Fruit fly (Drosophila melanogaster) whole organism, prepupa: ENCODE data around the gene fy.

Source experiments
- Blimp-1 ChIP-seq: fragments of 200-800 bp; sonication (Bioruptor generic); optimal IDR thresholded peaks from 3 replicates; lab custom pipeline; 2017; ENCODE audit warnings: missing biosample characterization, missing genetic modification characterization, mild to moderate bottlenecking, moderate library complexity, missing genetic modification reagents
- CG10669 ChIP-seq: fragments of 200-800 bp; sonication (Bioruptor generic); optimal IDR thresholded peaks from 3 replicates; lab custom pipeline; 2018; ENCODE audit warnings: missing biosample characterization, mild to moderate bottlenecking, missing genetic modification characterization, moderate library complexity
- CG34406 ChIP-seq: fragments of 200-800 bp; sonication (Bioruptor generic); optimal IDR thresholded peaks from 3 replicates; lab custom pipeline; 2016; ENCODE audit warnings: missing biosample characterization, missing genetic modification characterization
- CG6276 ChIP-seq: fragments of 200-800 bp; sonication (Bioruptor generic); optimal IDR thresholded peaks from 2 replicates; lab custom pipeline; 2017; ENCODE audit warnings: missing biosample characterization, mild to moderate bottlenecking, missing genetic modification characterization
- CG9139 ChIP-seq: fragments of 200-800 bp; sonication (Bioruptor generic); optimal IDR thresholded peaks from 3 replicates; lab custom pipeline; 2017; ENCODE audit warnings: missing biosample characterization, mild to moderate bottlenecking, missing genetic modification characterization
- Eip78C ChIP-seq: fragments of 200-800 bp; sonication (Bioruptor generic); peaks from one replicate; lab custom pipeline; 2016; ENCODE audit warnings: missing biosample characterization, missing genetic modification characterization
- Ets21C ChIP-seq: fragments of 200-800 bp; sonication (Bioruptor generic); optimal IDR thresholded peaks from 3 replicates; lab custom pipeline; 2016; ENCODE audit warnings: missing biosample characterization, missing genetic modification characterization
- Hr4 ChIP-seq: fragments of 200-800 bp; sonication (Bioruptor generic); optimal IDR thresholded peaks from 3 replicates; lab custom pipeline; 2016; ENCODE audit warnings: missing biosample characterization, missing genetic modification characterization
- Sox14 ChIP-seq: fragments of 200-800 bp; sonication (Bioruptor generic); optimal IDR thresholded peaks from 3 replicates; lab custom pipeline; 2016; ENCODE audit warnings: missing biosample characterization, missing genetic modification characterization
- achi ChIP-seq: fragments of 200-800 bp; sonication (Bioruptor generic); optimal IDR thresholded peaks from 3 replicates; lab custom pipeline; 2016; ENCODE audit warnings: missing biosample characterization, missing genetic modification characterization
- dac ChIP-seq: fragments of 200-800 bp; sonication (Bioruptor generic); optimal IDR thresholded peaks from 2 replicates; lab custom pipeline; 2017; ENCODE audit warnings: missing biosample characterization, mild to moderate bottlenecking, missing genetic modification characterization
- dsx ChIP-seq: fragments of 200-800 bp; optimal IDR thresholded peaks from 3 replicates; lab custom pipeline; 2019; ENCODE audit warnings: missing biosample characterization, mild to moderate bottlenecking, missing genetic modification characterization, moderate library complexity; ENCODE audit not compliant: poor library complexity, severe bottlenecking
- fd59A ChIP-seq: fragments of 200-800 bp; sonication (Bioruptor generic); optimal IDR thresholded peaks from 2 replicates; lab custom pipeline; 2017; ENCODE audit warnings: missing biosample characterization, mild to moderate bottlenecking, missing genetic modification characterization, missing genetic modification reagents
- lz ChIP-seq: fragments of 200-800 bp; sonication (Bioruptor generic); optimal IDR thresholded peaks from 3 replicates; lab custom pipeline; 2016; ENCODE audit warnings: missing biosample characterization, missing genetic modification characterization

DNA sequence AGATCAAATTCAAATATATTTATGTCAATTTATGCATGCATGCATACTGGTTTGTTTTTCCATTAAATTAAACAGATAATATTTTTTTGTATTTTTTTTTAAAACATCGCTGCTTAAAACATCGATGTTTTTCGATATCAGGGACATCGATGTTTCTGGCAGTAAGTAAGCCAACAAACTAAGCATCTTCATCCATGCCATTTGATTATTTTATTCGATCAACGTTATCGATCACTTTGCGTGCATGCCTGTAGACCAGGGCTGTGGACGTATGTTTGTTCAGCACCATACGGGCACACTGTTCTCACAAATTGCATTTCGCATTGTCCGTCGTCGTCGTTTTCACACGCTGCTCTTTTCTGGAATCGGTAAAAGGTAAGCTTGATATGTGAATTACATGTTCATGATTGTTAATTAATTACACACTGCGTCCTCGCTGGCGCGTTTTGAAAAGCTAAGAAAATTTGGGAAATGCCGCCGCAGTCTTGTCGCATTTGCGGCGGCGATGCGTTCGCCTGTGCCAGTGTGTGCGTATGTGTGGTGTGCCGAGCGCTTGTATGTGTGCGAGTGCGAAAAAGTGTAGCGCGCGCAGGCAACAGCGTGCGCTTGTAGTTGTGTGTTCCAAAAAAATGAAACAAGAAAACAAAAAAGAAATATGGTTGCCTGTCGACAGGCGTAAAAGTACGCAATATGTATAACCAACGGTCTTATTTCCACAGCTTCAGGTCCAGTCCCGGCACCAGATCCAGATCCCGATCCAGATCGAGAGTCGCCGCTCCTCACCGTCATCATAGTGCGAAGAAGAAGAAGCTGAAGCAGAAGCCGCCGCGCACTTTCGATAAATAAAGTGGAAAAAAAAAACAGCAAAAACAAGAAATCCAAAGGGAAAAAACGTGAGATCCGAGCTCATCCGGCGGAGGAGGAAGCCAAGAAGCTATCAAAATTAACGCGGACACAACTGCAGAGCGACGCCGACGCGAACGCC lies 498 bp upstream of the fy start, which contains the start of gene emb:
- no peak for TF ChIP-seq fd59A (GFP tag; lab: Kevin White, UChicago)
- TF ChIP-seq achi (GFP tag; lab: Kevin White, UChicago), result no peak
- TF ChIP-seq Eip78C (GFP tag; lab: Kevin White, UChicago), result peak; percentile 83
- no peak for TF ChIP-seq CG6276 (GFP tag; lab: Kevin White, UChicago)
- TF ChIP-seq CG9139 (GFP tag; lab: Kevin White, UChicago), result no peak
- TF ChIP-seq Ets21C (GFP tag; lab: Kevin White, UChicago), result peak; percentile 37
- peak; percentile 66 for TF ChIP-seq dsx (GFP tag; lab: Kevin White, UChicago)
- TF ChIP-seq CG10669 (GFP tag; lab: Kevin White, UChicago), result no peak
- TF ChIP-seq Hr4, result no peak
- TF ChIP-seq lz (GFP tag; lab: Kevin White, UChicago), result peak; percentile 36
- no peak for TF ChIP-seq dac (GFP tag; lab: Kevin White, UChicago)
- TF ChIP-seq CG34406 (GFP tag; lab: Kevin White, UChicago), result peak; percentile 51
- TF ChIP-seq Blimp-1 (GFP tag; lab: Kevin White, UChicago), result peak; percentile 11
- TF ChIP-seq Sox14, result peak; percentile 70
